Worm (Caenorhabditis elegans) whole organism, L4/young adult: ENCODE data around the gene R53.4.

Experiments used
- W03F9.2 ChIP-seq: fragments of 150-350 bp; optimal IDR thresholded peaks from 2 replicates; lab custom pipeline; 2014; ENCODE audit warnings: missing biosample characterization, missing genetic modification characterization
- dao-5 ChIP-seq: sonication (generic microtip); optimal IDR thresholded peaks from 2 replicates; lab custom pipeline; 2016; ENCODE audit warnings: missing genotype, missing genetic modification characterization, moderate library complexity, missing compliant biosample characterization
- him-1 ChIP-seq: sonication (generic microtip); optimal IDR thresholded peaks from 2 replicates; lab custom pipeline; 2016; ENCODE audit warnings: missing genotype, missing genetic modification reagents, missing genetic modification characterization, missing compliant biosample characterization

ce11 chrII:10001065-10001464 is 33.2 kb upstream of the R53.4 start, which contains the start of gene nlt-1:
- TF ChIP-seq him-1 (tag; lab: Kevin White, UChicago) = no peak
- TF ChIP-seq dao-5 (tag; lab: Kevin White, UChicago) = no peak
- no peak for TF ChIP-seq W03F9.2 (tag; lab: Kevin White, UChicago)
